Fruit fly (Drosophila melanogaster) whole organism, wandering third instar larva: ENCODE results near the gene dpr9.
A peak's percentile ranks its signal among the peaks of the same experiment; 100 is the strongest.

Experiments
- Abd-B ChIP-seq: fragments of >200 bp; optimal IDR thresholded peaks from 2 replicates; lab custom pipeline; 2017; ENCODE audit warnings: missing biosample characterization, missing genetic modification characterization
- CG32264 ChIP-seq: fragments of 200-800 bp; sonication (Bioruptor generic); optimal IDR thresholded peaks from 2 replicates; lab custom pipeline; 2016; ENCODE audit warnings: missing biosample characterization, missing genetic modification characterization
- CrebA ChIP-seq: fragments of 200-800 bp; sonication (Bioruptor generic); optimal IDR thresholded peaks from 2 replicates; lab custom pipeline; 2016; ENCODE audit warnings: missing biosample characterization, mild to moderate bottlenecking, missing genetic modification characterization, borderline replicate concordance
- Dfd ChIP-seq: fragments of >200 bp; optimal IDR thresholded peaks from 2 replicates; lab custom pipeline; 2017; ENCODE audit warnings: missing biosample characterization, missing genetic modification characterization
- Dif ChIP-seq: fragments of 200-275, 200-300 bp; sonication (Bioruptor generic); optimal IDR thresholded peaks from 2 replicates; lab custom pipeline; 2018; ENCODE audit warnings: missing biosample characterization, missing genetic modification characterization; ENCODE audit not compliant: partially characterized antibody
- GATAd ChIP-seq: sonication (Bioruptor generic); optimal IDR thresholded peaks from 2 replicates; lab custom pipeline; 2016; ENCODE audit warnings: missing biosample characterization, missing genetic modification characterization
- HLH106 ChIP-seq: fragments of 200-800 bp; optimal IDR thresholded peaks from 3 replicates; lab custom pipeline; 2019; ENCODE audit warnings: missing biosample characterization, mild to moderate bottlenecking, missing genetic modification characterization, moderate library complexity
- Hnf4 ChIP-seq: fragments of 200-800 bp; sonication (Bioruptor generic); optimal IDR thresholded peaks from 2 replicates; lab custom pipeline; 2016; ENCODE audit warnings: missing biosample characterization, mild to moderate bottlenecking, missing genetic modification characterization
- Hr78 ChIP-seq: fragments of >200 bp; optimal IDR thresholded peaks from 2 replicates; lab custom pipeline; 2017; ENCODE audit warnings: missing biosample characterization, missing genetic modification characterization
- Hr83 ChIP-seq: fragments of 200-300 bp; sonication (Bioruptor generic); optimal IDR thresholded peaks from 2 replicates; lab custom pipeline; 2016; ENCODE audit warnings: missing biosample characterization, mild to moderate bottlenecking, missing genetic modification characterization, moderate library complexity; ENCODE audit not compliant: poor library complexity, severe bottlenecking
- Jra ChIP-seq: sonication (Bioruptor generic); optimal IDR thresholded peaks from 2 replicates; lab custom pipeline; 2016; ENCODE audit warnings: missing biosample characterization, missing genetic modification characterization
- Mio ChIP-seq: sonication (Bioruptor generic); optimal IDR thresholded peaks from 2 replicates; lab custom pipeline; 2016; ENCODE audit warnings: missing biosample characterization, missing genetic modification characterization
- Myc ChIP-seq: fragments of >200 bp; optimal IDR thresholded peaks from 2 replicates; lab custom pipeline; 2017
- N ChIP-seq: fragments of >200 bp; optimal IDR thresholded peaks from 2 replicates; lab custom pipeline; 2018; ENCODE audit warnings: missing biosample characterization, missing external identifiers, missing genetic modification characterization
- OdsH ChIP-seq: fragments of 200-800 bp; sonication (Bioruptor generic); optimal IDR thresholded peaks from 2 replicates; lab custom pipeline; 2016; ENCODE audit warnings: missing biosample characterization, mild to moderate bottlenecking, missing genetic modification characterization
- Sp1 ChIP-seq: fragments of 200-800 bp; sonication (Bioruptor generic); optimal IDR thresholded peaks from 3 replicates; lab custom pipeline; 2019; ENCODE audit warnings: missing biosample characterization, mild to moderate bottlenecking, missing genetic modification characterization, moderate library complexity
- Vsx2 ChIP-seq: fragments of 200-300, 225-300 bp; sonication (Bioruptor generic); optimal IDR thresholded peaks from 2 replicates; lab custom pipeline; 2018; ENCODE audit warnings: missing biosample characterization, missing genetic modification characterization; ENCODE audit not compliant: partially characterized antibody
- br ChIP-seq: fragments of 200-800 bp; sonication (Bioruptor generic); optimal IDR thresholded peaks from 2 replicates; lab custom pipeline; 2016; ENCODE audit warnings: missing biosample characterization, missing genetic modification characterization
- dl ChIP-seq, 2 experiments: fragments of 175-275, 200-275 bp in 1 of 2; fragments of 200-275 bp in 1 of 2; sonication (Bioruptor generic); optimal IDR thresholded peaks; lab custom pipeline; 2018; ENCODE audit warnings: mild to moderate bottlenecking in 2 of 2, missing biosample characterization in 2 of 2, missing genetic modification characterization in 2 of 2, moderate library complexity in 2 of 2; ENCODE audit not compliant: partially characterized antibody in 2 of 2, insufficient read depth in 1 of 2
- dsf ChIP-seq: sonication (Bioruptor generic); optimal IDR thresholded peaks from 2 replicates; lab custom pipeline; 2016; ENCODE audit warnings: missing biosample characterization, missing genetic modification characterization, borderline replicate concordance
- ey ChIP-seq: fragments of 200-800 bp; sonication (Bioruptor generic); optimal IDR thresholded peaks from 2 replicates; lab custom pipeline; 2016; ENCODE audit warnings: missing biosample characterization, missing genetic modification characterization
- foxo ChIP-seq, 2 experiments: fragments of 200-800 bp; sonication (Bioruptor generic); optimal IDR thresholded peaks; 2 replicates in 1 of 2; 3 replicates in 1 of 2; lab custom pipeline; 2016 to 2017; ENCODE audit warnings: missing biosample characterization in 2 of 2, missing genetic modification characterization in 2 of 2
- fru ChIP-seq: fragments of 200-800 bp; sonication (Bioruptor generic); optimal IDR thresholded peaks from 3 replicates; lab custom pipeline; 2016; ENCODE audit warnings: missing biosample characterization, mild to moderate bottlenecking, missing genetic modification characterization
- h ChIP-seq: fragments of 200-800 bp; sonication (Bioruptor generic); optimal IDR thresholded peaks from 3 replicates; lab custom pipeline; 2016; ENCODE audit warnings: missing biosample characterization, mild to moderate bottlenecking, missing genetic modification characterization
- jim ChIP-seq: fragments of 175-275, 200-325 bp; sonication (Bioruptor generic); optimal IDR thresholded peaks from 2 replicates; lab custom pipeline; 2016; ENCODE audit warnings: missing biosample characterization, mild to moderate bottlenecking, missing genetic modification characterization
- lola ChIP-seq: fragments of >200 bp; optimal IDR thresholded peaks from 2 replicates; lab custom pipeline; 2017; ENCODE audit warnings: missing biosample characterization, missing genetic modification characterization
- pan ChIP-seq: fragments of >200 bp; optimal IDR thresholded peaks from 2 replicates; lab custom pipeline; 2017
- psq ChIP-seq: fragments of 200-800 bp; sonication (Bioruptor generic); optimal IDR thresholded peaks from 3 replicates; lab custom pipeline; 2017; ENCODE audit warnings: missing biosample characterization, mild to moderate bottlenecking, missing genetic modification characterization, moderate library complexity
- rgr ChIP-seq: fragments of 200-800 bp; sonication (Bioruptor generic); optimal IDR thresholded peaks from 3 replicates; lab custom pipeline; 2016; ENCODE audit warnings: missing biosample characterization, mild to moderate bottlenecking, missing genetic modification characterization
- sage ChIP-seq: fragments of 200-800 bp; sonication (Bioruptor generic); optimal IDR thresholded peaks from 2 replicates; lab custom pipeline; 2016; ENCODE audit warnings: missing biosample characterization, mild to moderate bottlenecking, missing genetic modification characterization
- sv ChIP-seq: fragments of 200-800 bp; sonication (Bioruptor generic); optimal IDR thresholded peaks from 3 replicates; lab custom pipeline; 2016; ENCODE audit warnings: missing biosample characterization, missing genetic modification characterization
- tai ChIP-seq: sonication (Bioruptor generic); optimal IDR thresholded peaks from 2 replicates; lab custom pipeline; 2016; ENCODE audit warnings: missing biosample characterization, missing genetic modification characterization
- usp ChIP-seq: fragments of >200 bp; optimal IDR thresholded peaks from 2 replicates; lab custom pipeline; 2017; ENCODE audit warnings: missing biosample characterization, missing genetic modification characterization
- woc ChIP-seq: sonication (Bioruptor generic); optimal IDR thresholded peaks from 2 replicates; lab custom pipeline; 2016; ENCODE audit warnings: missing biosample characterization, mild to moderate bottlenecking, missing genetic modification characterization

dpr9 gene

DNA sequence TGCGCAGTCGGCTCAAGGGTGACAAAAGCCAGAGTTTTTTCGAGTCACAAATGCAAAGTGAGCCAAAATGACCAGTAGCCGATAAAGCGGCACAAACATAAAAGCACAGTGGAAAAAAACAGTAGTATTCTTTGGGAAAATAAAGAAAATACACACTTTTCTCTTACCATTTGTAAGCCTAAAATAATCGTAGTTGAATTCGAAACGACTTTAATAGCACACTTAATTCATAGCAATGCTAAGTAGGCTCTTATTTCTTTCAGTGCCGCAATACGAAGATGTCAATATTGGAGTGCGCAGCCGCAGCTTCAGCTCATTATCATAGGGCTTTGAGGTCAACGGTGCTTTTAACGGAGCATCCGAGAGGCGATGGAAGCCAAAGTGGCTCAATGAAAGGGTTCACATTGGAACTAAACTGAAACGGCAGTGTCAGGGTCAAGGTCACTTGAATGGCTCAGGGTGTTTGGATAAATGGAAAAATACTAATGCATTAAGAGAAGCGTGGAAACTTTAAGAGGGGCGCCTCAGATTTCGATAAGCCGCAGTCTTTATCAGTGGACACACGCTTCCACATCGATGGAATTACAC lies 10.7 kb upstream of the dpr9 start:
- TF ChIP-seq rgr (GFP tag; lab: Kevin White, UChicago) (peak; percentile 48), sv (GFP tag; lab: Kevin White, UChicago) (peak; percentile 70), h (GFP tag; lab: Kevin White, UChicago) (peak; percentile 19), lola (GFP tag; lab: Kevin White, UChicago) (no peak), Hr83 (GFP tag; lab: Kevin White, UChicago) (no peak), CG32264 (GFP tag; lab: Kevin White, UChicago) (peak; percentile 10), psq (GFP tag; lab: Kevin White, UChicago) (peak; percentile 22), Myc (lab: Kevin White, UChicago) (no peak), br (GFP tag; lab: Kevin White, UChicago) (peak; percentile 45), GATAd (GFP tag; lab: Kevin White, UChicago) (no peak), Abd-B (GFP tag; lab: Kevin White, UChicago) (no peak), tai (GFP tag; lab: Kevin White, UChicago) (peak; percentile 7), OdsH (GFP tag; lab: Kevin White, UChicago) (peak; percentile 10), usp (no peak), foxo (GFP tag; optimal IDR thresholded peaks at IDR 0.05; lab: Kevin White, UChicago) (peak in 1 of 2 experiments; percentile 60), dl (GFP tag; optimal IDR thresholded peaks at IDR 0.05; lab: Kevin White, UChicago; ENCODE audit: insufficient read depth in 1 of 2, partially characterized antibody in 2 of 2) (no peak), Mio (no peak), woc (GFP tag; lab: Kevin White, UChicago) (no peak), HLH106 (tag; lab: Kevin White, UChicago) (peak; percentile 20), jim (GFP tag; lab: Kevin White, UChicago) (no peak), CrebA (GFP tag; lab: Kevin White, UChicago) (no peak), fru (GFP tag; lab: Kevin White, UChicago) (peak; percentile 37), Sp1 (GFP tag; lab: Kevin White, UChicago) (no peak), Dif (no peak), Dfd (GFP tag; lab: Kevin White, UChicago) (no peak), dsf (GFP tag; lab: Kevin White, UChicago) (no peak), Hnf4 (GFP tag; lab: Kevin White, UChicago) (peak; percentile 41), Hr78 (GFP tag; lab: Kevin White, UChicago) (no peak), Jra (GFP tag; lab: Kevin White, UChicago) (no peak), N (GFP tag; lab: Kevin White, UChicago) (no peak), sage (GFP tag; lab: Kevin White, UChicago) (no peak), ey (GFP tag; lab: Kevin White, UChicago) (peak; percentile 16), pan (lab: Kevin White, UChicago) (no peak)

DNA sequence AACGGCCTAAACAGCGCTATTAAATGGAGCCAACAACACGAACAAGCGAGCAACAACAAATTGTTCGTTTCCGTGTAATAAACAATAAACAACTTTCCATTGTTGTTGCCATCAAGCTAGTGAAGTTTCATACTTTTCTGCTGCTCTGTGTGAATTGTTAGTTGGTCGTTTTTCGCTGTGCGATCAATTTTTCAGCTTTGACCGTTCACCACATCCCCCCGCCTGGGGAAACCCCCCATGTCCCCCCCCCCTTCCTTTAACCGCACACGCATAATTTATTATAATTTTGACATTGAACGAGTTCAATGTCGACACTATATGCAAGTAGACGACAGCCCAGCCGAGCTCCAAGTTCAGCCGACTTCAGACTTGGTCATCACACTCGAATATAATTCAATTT lies 10.0 kb upstream of the dpr9 start:
- TF ChIP-seq Abd-B (GFP tag; lab: Kevin White, UChicago), result no peak
- no peak for TF ChIP-seq lola (GFP tag; lab: Kevin White, UChicago)
- no peak for TF ChIP-seq Hr83 (GFP tag; lab: Kevin White, UChicago)
- no peak for TF ChIP-seq Jra (GFP tag; lab: Kevin White, UChicago)
- no peak for TF ChIP-seq OdsH (GFP tag; lab: Kevin White, UChicago)
- TF ChIP-seq Hnf4 (GFP tag; lab: Kevin White, UChicago), result no peak

DNA sequence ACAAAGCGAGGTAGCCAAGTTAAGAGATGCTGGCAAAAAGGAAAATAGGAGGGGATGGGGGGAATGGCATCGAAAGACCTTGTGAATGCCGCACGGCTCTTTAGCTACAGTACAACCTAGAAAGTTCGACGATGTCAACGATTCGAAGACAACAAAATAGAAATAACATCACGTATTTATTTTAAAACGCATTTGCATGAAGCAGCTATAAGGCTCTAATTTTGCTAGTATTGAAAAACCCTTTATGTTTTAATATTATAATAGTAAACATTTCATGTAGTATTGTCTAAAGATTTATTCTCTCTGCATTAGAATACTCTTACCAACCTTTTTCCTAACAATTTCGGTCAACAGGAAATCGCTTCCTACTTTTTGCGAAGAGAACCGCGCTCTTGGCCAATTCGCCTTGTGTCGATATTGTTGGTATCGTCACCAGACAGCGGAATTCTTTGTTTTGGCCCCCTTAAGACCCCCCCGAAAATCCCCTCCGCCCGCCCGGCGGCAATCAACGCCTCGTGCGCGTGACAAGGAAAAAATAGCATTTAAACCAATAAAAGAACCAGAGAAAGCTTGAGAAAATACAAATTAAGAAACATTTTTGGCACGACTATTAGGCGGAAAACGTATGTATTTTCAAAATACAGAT lies 7.6 kb upstream of the dpr9 start:
- TF ChIP-seq Mio, result no peak
- TF ChIP-seq OdsH (GFP tag; lab: Kevin White, UChicago), result no peak
- TF ChIP-seq h (GFP tag; lab: Kevin White, UChicago), result peak; percentile 48
- TF ChIP-seq CG32264 (GFP tag; lab: Kevin White, UChicago), result no peak
- no peak for TF ChIP-seq dsf (GFP tag; lab: Kevin White, UChicago)
- no peak for TF ChIP-seq Dfd (GFP tag; lab: Kevin White, UChicago)
- no peak for TF ChIP-seq sv (GFP tag; lab: Kevin White, UChicago)
- TF ChIP-seq foxo (GFP tag; optimal IDR thresholded peaks at IDR 0.05; lab: Kevin White, UChicago), result peak in 1 of 2 experiments; percentile 4
- no peak for TF ChIP-seq HLH106 (tag; lab: Kevin White, UChicago)
- TF ChIP-seq GATAd (GFP tag; lab: Kevin White, UChicago), result no peak
- no peak for TF ChIP-seq Hr78 (GFP tag; lab: Kevin White, UChicago)
- no peak for TF ChIP-seq Vsx2 (GFP tag; lab: Kevin White, UChicago)
